Fruit fly (Drosophila melanogaster): ENCODE results near the gene Raf.
A peak's percentile ranks its signal among the peaks of the same experiment; 100 is the strongest.

Gene Raf

dm6 chrX:2366171-2366570, 70.9 kb downstream of the Raf start, which contains the start of gene CG2841:
Gene CG2841, minus strand, starts transcription at chrX:2366356.
- peak; percentile 2 for TF ChIP-seq tj (GFP tag; optimal IDR thresholded peaks at IDR 0.05)
- TF ChIP-seq CG7101 (tag; optimal IDR thresholded peaks at IDR 0.05) = no peak

- TF ChIP-seq Mnt (GFP tag; optimal IDR thresholded peaks at IDR 0.05) (no peak), Hr96 (GFP tag; optimal IDR thresholded peaks at IDR 0.05) (no peak), kay (GFP tag; ENCODE audit: borderline replicate concordance) (no peak), CG5204 (GFP tag; optimal IDR thresholded peaks at IDR 0.05) (no peak), CG1620 (GFP tag; optimal IDR thresholded peaks at IDR 0.05) (no peak), cic (GFP tag; optimal IDR thresholded peaks at IDR 0.05) (no peak)
Measured at dm6 chrX:2383121-2383848, 88.0 kb downstream of the Raf start.

- TF ChIP-seq CG7101 (tag; optimal IDR thresholded peaks at IDR 0.05) = no peak
- TF ChIP-seq toe (GFP tag; optimal IDR thresholded peaks at IDR 0.05) = no peak
- no peak for TF ChIP-seq Mnt (GFP tag; optimal IDR thresholded peaks at IDR 0.05)
- TF ChIP-seq ovo (GFP tag; optimal IDR thresholded peaks at IDR 0.05) = no peak
- TF ChIP-seq Clk (GFP tag; optimal IDR thresholded peaks at IDR 0.05) = no peak
- no peak for TF ChIP-seq CG11617 (GFP tag; optimal IDR thresholded peaks at IDR 0.05)
- TF ChIP-seq Hr96 (GFP tag; optimal IDR thresholded peaks at IDR 0.05) = no peak
- no peak for TF ChIP-seq bab1 (GFP tag; optimal IDR thresholded peaks at IDR 0.05)
- TF ChIP-seq CG33017 (tag; optimal IDR thresholded peaks at IDR 0.05) = no peak
- TF ChIP-seq CG7045 (GFP tag; optimal IDR thresholded peaks at IDR 0.05) = no peak
- TF ChIP-seq cnc (optimal IDR thresholded peaks at IDR 0.05) = no peak
- TF ChIP-seq CG12768 (GFP tag; optimal IDR thresholded peaks at IDR 0.05) = no peak
- TF ChIP-seq CG14711 (tag; optimal IDR thresholded peaks at IDR 0.05) = no peak
- TF ChIP-seq tj (GFP tag; optimal IDR thresholded peaks at IDR 0.05) = no peak
- TF ChIP-seq CG1620 (GFP tag; optimal IDR thresholded peaks at IDR 0.05) = no peak
Measured at dm6 chrX:2387579-2388362, 92.5 kb downstream of the Raf start, which contains the start of gene PsGEF. Gene PsGEF, minus strand, starts transcription at chrX:2387664.
